Worm (Caenorhabditis elegans) whole organism, L2 larva: Measurements from ENCODE around the gene F21A3.11.

Experiments
- C34F6.9 ChIP-seq: fragments of 150-350 bp; optimal IDR thresholded peaks from 2 replicates; lab custom pipeline; 2014; ENCODE audit warnings: missing biosample characterization, missing genetic modification characterization
- F13H6.1 ChIP-seq: sonication (generic microtip); optimal IDR thresholded peaks from 2 replicates; lab custom pipeline; 2016; ENCODE audit warnings: missing genetic modification characterization, missing compliant biosample characterization
- R02D3.7 ChIP-seq: fragments of 150-350 bp; optimal IDR thresholded peaks from 2 replicates; lab custom pipeline; 2014; ENCODE audit warnings: missing biosample characterization, missing genetic modification characterization
- Y55F3AM.14 ChIP-seq: fragments of 200-800 bp; sonication (Bioruptor generic); optimal IDR thresholded peaks from 2 replicates; lab custom pipeline; 2018; ENCODE audit warnings: mild to moderate bottlenecking, missing genetic modification characterization, missing compliant biosample characterization
- ZK546.5 ChIP-seq: sonication (generic microtip); optimal IDR thresholded peaks from 2 replicates; lab custom pipeline; 2017; ENCODE audit warnings: missing biosample characterization, missing genetic modification characterization
- alr-1 ChIP-seq: fragments of 150-350 bp; optimal IDR thresholded peaks from 2 replicates; lab custom pipeline; 2014; ENCODE audit warnings: missing biosample characterization, missing genetic modification characterization
- aly-2 ChIP-seq: fragments of 150-350 bp; optimal IDR thresholded peaks from 2 replicates; lab custom pipeline; 2014; ENCODE audit warnings: missing biosample characterization, missing genetic modification characterization
- ama-1 ChIP-seq: fragments of 150-350 bp; optimal IDR thresholded peaks from 2 replicates; lab custom pipeline; 2018; ENCODE audit warnings: inconsistent platforms
- blmp-1 ChIP-seq: sonication (generic microtip); optimal IDR thresholded peaks from 2 replicates; lab custom pipeline; 2017; ENCODE audit warnings: missing genetic modification characterization, mild to moderate bottlenecking, missing compliant biosample characterization, antibody characterized with exemption, moderate library complexity; ENCODE audit not compliant: insufficient read depth
- ceh-16 ChIP-seq: fragments of 150-350 bp; optimal IDR thresholded peaks from 2 replicates; lab custom pipeline; 2014; ENCODE audit warnings: missing biosample characterization, missing genetic modification characterization
- ceh-82 ChIP-seq: fragments of 150-350 bp; optimal IDR thresholded peaks from 2 replicates; lab custom pipeline; 2014; ENCODE audit warnings: missing biosample characterization, missing genetic modification characterization
- crh-2 ChIP-seq: sonication (generic microtip); optimal IDR thresholded peaks from 2 replicates; lab custom pipeline; 2017; ENCODE audit warnings: missing biosample characterization, missing genetic modification characterization
- dmd-4 ChIP-seq: sonication (generic microtip); optimal IDR thresholded peaks from 2 replicates; lab custom pipeline; 2017; ENCODE audit warnings: missing biosample characterization, missing genetic modification characterization
- egl-27 ChIP-seq: sonication (generic microtip); optimal IDR thresholded peaks from 3 replicates; lab custom pipeline; 2017; ENCODE audit warnings: missing biosample characterization, missing genetic modification reagents, missing genetic modification characterization
- elt-1 ChIP-seq: fragments of 150-350 bp; optimal IDR thresholded peaks from 2 replicates; lab custom pipeline; 2014; ENCODE audit warnings: missing biosample characterization, missing genetic modification characterization
- elt-3 ChIP-seq: sonication (generic microtip); optimal IDR thresholded peaks from 2 replicates; lab custom pipeline; 2017; ENCODE audit warnings: missing biosample characterization, missing genetic modification characterization
- fos-1 ChIP-seq: fragments of 150-350 bp; optimal IDR thresholded peaks from 2 replicates; lab custom pipeline; 2014; ENCODE audit warnings: missing biosample characterization, missing genetic modification characterization
- gmeb-1 ChIP-seq: fragments of 150-350 bp; optimal IDR thresholded peaks from 2 replicates; lab custom pipeline; 2014; ENCODE audit warnings: missing biosample characterization, missing genetic modification characterization
- lin-11 ChIP-seq: fragments of 150-350 bp; sonication (generic microtip); optimal IDR thresholded peaks from 2 replicates; lab custom pipeline; 2014; ENCODE audit warnings: missing biosample characterization, missing genetic modification characterization, inconsistent platforms, mixed read lengths
- lin-13 ChIP-seq: fragments of 150-350 bp; optimal IDR thresholded peaks from 2 replicates; lab custom pipeline; 2014; ENCODE audit warnings: missing biosample characterization, missing genetic modification reagents, missing genetic modification characterization
- lin-39 ChIP-seq: fragments of 150-350 bp; optimal IDR thresholded peaks from 2 replicates; lab custom pipeline; 2014; ENCODE audit warnings: missing biosample characterization, missing genetic modification reagents, missing genetic modification characterization
- lsy-2 ChIP-seq, 2 experiments: fragments of 150-350 bp in 1 of 2; sonication (generic microtip) in 1 of 2; optimal IDR thresholded peaks; 2 replicates each; lab custom pipeline; 2014 to 2017; ENCODE audit warnings: missing biosample characterization in 2 of 2, missing genetic modification characterization in 2 of 2
- mab-5 ChIP-seq: fragments of 150-350 bp; optimal IDR thresholded peaks from 2 replicates; lab custom pipeline; 2014; ENCODE audit warnings: missing biosample characterization, missing genetic modification characterization
- mbf-1 ChIP-seq: sonication (generic microtip); optimal IDR thresholded peaks from 2 replicates; lab custom pipeline; 2017; ENCODE audit warnings: missing biosample characterization, missing genetic modification characterization
- mdl-1 ChIP-seq, 2 experiments: fragments of 150-350 bp in 1 of 2; sonication (generic microtip) in 1 of 2; optimal IDR thresholded peaks; 2 replicates each; lab custom pipeline; 2017; ENCODE audit warnings: missing biosample characterization in 2 of 2, missing genetic modification characterization in 2 of 2
- nhr-10 ChIP-seq: sonication (generic microtip); optimal IDR thresholded peaks from 2 replicates; lab custom pipeline; 2017; ENCODE audit warnings: missing biosample characterization, missing genetic modification characterization
- nhr-11 ChIP-seq: fragments of 150-350 bp; optimal IDR thresholded peaks from 2 replicates; lab custom pipeline; 2014; ENCODE audit warnings: missing biosample characterization, missing genetic modification characterization
- nhr-12 ChIP-seq: fragments of 150-350 bp; optimal IDR thresholded peaks from 2 replicates; lab custom pipeline; 2014; ENCODE audit warnings: missing biosample characterization, missing genetic modification characterization
- nhr-129 ChIP-seq: fragments of 150-350 bp; optimal IDR thresholded peaks from 2 replicates; lab custom pipeline; 2014; ENCODE audit warnings: missing biosample characterization, missing genetic modification characterization
- nhr-21 ChIP-seq: fragments of 150-350 bp; optimal IDR thresholded peaks from 2 replicates; lab custom pipeline; 2014; ENCODE audit warnings: missing biosample characterization, missing genetic modification characterization
- nhr-23 ChIP-seq: fragments of 150-350 bp; optimal IDR thresholded peaks from 2 replicates; lab custom pipeline; 2014; ENCODE audit warnings: missing biosample characterization, missing genetic modification reagents, missing genetic modification characterization
- nhr-237 ChIP-seq: fragments of 150-350 bp; optimal IDR thresholded peaks from 2 replicates; lab custom pipeline; 2014; ENCODE audit warnings: missing biosample characterization, missing genetic modification characterization
- nhr-25 ChIP-seq: fragments of 150-350 bp; sonication (generic microtip); optimal IDR thresholded peaks from 3 replicates; lab custom pipeline; 2014; ENCODE audit warnings: missing biosample characterization, missing genetic modification characterization
- nhr-6 ChIP-seq: fragments of 150-350 bp; optimal IDR thresholded peaks from 2 replicates; lab custom pipeline; 2014; ENCODE audit warnings: missing biosample characterization, missing genetic modification characterization
- nhr-77 ChIP-seq: fragments of 150-350 bp; optimal IDR thresholded peaks from 2 replicates; lab custom pipeline; 2014; ENCODE audit warnings: missing biosample characterization, missing genetic modification characterization
- peb-1 ChIP-seq: fragments of 150-350 bp; optimal IDR thresholded peaks from 2 replicates; lab custom pipeline; 2014; ENCODE audit warnings: missing biosample characterization, missing genetic modification characterization
- sem-4 ChIP-seq: fragments of 150-350 bp; optimal IDR thresholded peaks from 2 replicates; lab custom pipeline; 2014; ENCODE audit warnings: missing biosample characterization, missing genetic modification reagents, missing genetic modification characterization
- skn-1 ChIP-seq: sonication (generic microtip); optimal IDR thresholded peaks from 2 replicates; lab custom pipeline; 2017; ENCODE audit warnings: missing biosample characterization, missing genetic modification characterization
- sma-3 ChIP-seq: sonication (generic microtip); optimal IDR thresholded peaks from 2 replicates; lab custom pipeline; 2016; ENCODE audit warnings: missing genetic modification reagents, missing genetic modification characterization, missing compliant biosample characterization
- sma-9 ChIP-seq, 2 experiments: fragments of 150-350 bp in 1 of 2; sonication (generic microtip) in 1 of 2; optimal IDR thresholded peaks; 2 replicates each; lab custom pipeline; 2014 to 2016; ENCODE audit warnings: missing genetic modification characterization in 2 of 2, mild to moderate bottlenecking in 1 of 2, missing biosample characterization in 1 of 2, missing compliant biosample characterization in 1 of 2, missing genetic modification reagents in 1 of 2, moderate library complexity in 1 of 2
- snpc-4 ChIP-seq: fragments of 150-350 bp; optimal IDR thresholded peaks from 2 replicates; lab custom pipeline; 2014; ENCODE audit warnings: missing biosample characterization, missing genetic modification characterization
- unc-39 ChIP-seq: fragments of 150-350 bp; optimal IDR thresholded peaks from 2 replicates; lab custom pipeline; 2014; ENCODE audit warnings: missing biosample characterization, missing genetic modification characterization
- unc-55 ChIP-seq: fragments of 150-350 bp; sonication (generic microtip); optimal IDR thresholded peaks from 3 replicates; lab custom pipeline; 2014; ENCODE audit warnings: missing biosample characterization, missing genetic modification reagents, missing genetic modification characterization
- unc-62 ChIP-seq: fragments of 150-350 bp; optimal IDR thresholded peaks from 2 replicates; lab custom pipeline; 2014; ENCODE audit warnings: missing biosample characterization, missing genetic modification reagents, missing genetic modification characterization
- zag-1 ChIP-seq: fragments of 150-350 bp; optimal IDR thresholded peaks from 2 replicates; lab custom pipeline; 2014; ENCODE audit warnings: missing biosample characterization, missing genetic modification characterization
- ztf-1 ChIP-seq: fragments of 200-800 bp; sonication (Bioruptor generic); conservative IDR thresholded peaks from 2 replicates; pipeline ENCODE4 v1.3.6; 2022; ENCODE audit warnings: missing genetic modification characterization, missing compliant biosample characterization
- ztf-11 ChIP-seq: sonication (generic microtip); optimal IDR thresholded peaks from 2 replicates; lab custom pipeline; 2017; ENCODE audit warnings: missing biosample characterization, missing genetic modification characterization
- ztf-4 ChIP-seq: fragments of 150-350 bp; optimal IDR thresholded peaks from 2 replicates; lab custom pipeline; 2014; ENCODE audit warnings: missing biosample characterization, missing genetic modification characterization

The F21A3.11 gene

ce11 chrV:15553869-15554268 is 20.9 kb upstream of the F21A3.11 start:
- TF ChIP-seq elt-1, result no peak
- peak in 1 of 2 experiments; percentile 20 for TF ChIP-seq lsy-2 (tag; optimal IDR thresholded peaks at IDR 0.05; lab: Kevin White, UChicago)
- no peak for TF ChIP-seq alr-1 (tag; lab: Kevin White, UChicago)
- TF ChIP-seq nhr-12 (tag; lab: Kevin White, UChicago), result no peak
- TF ChIP-seq nhr-237 (tag; lab: Kevin White, UChicago), result no peak
- peak; percentile 55 for TF ChIP-seq nhr-129 (tag; lab: Kevin White, UChicago)
- TF ChIP-seq nhr-6 (tag; lab: Kevin White, UChicago), result no peak
- TF ChIP-seq sma-9 (GFP tag; optimal IDR thresholded peaks at IDR 0.05; lab: Kevin White, UChicago), result peak; percentile 3
- no peak for TF ChIP-seq sma-9 (tag; optimal IDR thresholded peaks at IDR 0.05; lab: Kevin White, UChicago)
- TF ChIP-seq elt-3 (tag; lab: Kevin White, UChicago), result no peak
- TF ChIP-seq nhr-10, result no peak
- no peak for TF ChIP-seq ztf-11
- TF ChIP-seq gmeb-1, result peak; percentile 20
- no peak for TF ChIP-seq sma-3
- no peak for TF ChIP-seq ama-1 (lab: Kevin White, UChicago)
- peak; percentile 26 for TF ChIP-seq unc-55 (GFP tag; lab: Kevin White, UChicago)
- TF ChIP-seq mab-5 (tag; lab: Kevin White, UChicago), result no peak
- TF ChIP-seq skn-1, result no peak
- TF ChIP-seq nhr-11, result no peak
- TF ChIP-seq crh-2, result peak; percentile 37
- no peak for TF ChIP-seq lin-13 (GFP tag; lab: Kevin White, UChicago)
- TF ChIP-seq ceh-82 (tag; lab: Kevin White, UChicago), result no peak
- TF ChIP-seq ztf-1, result no peak
- no peak for TF ChIP-seq unc-62 (GFP tag; lab: Kevin White, UChicago)

ce11 chrV:15551642-15552041 is 18.6 kb upstream of the F21A3.11 start:
- TF ChIP-seq Y55F3AM.14 (GFP tag; lab: Kevin White, UChicago), result peak; percentile 33
- TF ChIP-seq dmd-4 (tag; lab: Kevin White, UChicago), result no peak
- TF ChIP-seq crh-2, result no peak
- TF ChIP-seq gmeb-1, result peak; percentile 56
- no peak for TF ChIP-seq nhr-21 (tag; lab: Kevin White, UChicago)
- no peak for TF ChIP-seq nhr-6 (tag; lab: Kevin White, UChicago)
- TF ChIP-seq ama-1 (lab: Kevin White, UChicago), result no peak
- TF ChIP-seq elt-3 (tag; lab: Kevin White, UChicago), result no peak
- peak; percentile 58 for TF ChIP-seq nhr-129 (tag; lab: Kevin White, UChicago)
- TF ChIP-seq mab-5 (tag; lab: Kevin White, UChicago), result no peak
- TF ChIP-seq mbf-1 (tag; lab: Kevin White, UChicago), result no peak
- no peak for TF ChIP-seq snpc-4 (tag; lab: Kevin White, UChicago)
- no peak for TF ChIP-seq nhr-11
- TF ChIP-seq C34F6.9, result peak; percentile 25
- TF ChIP-seq unc-55 (GFP tag; lab: Kevin White, UChicago), result peak; percentile 13
- no peak for TF ChIP-seq mdl-1 (tag; optimal IDR thresholded peaks at IDR 0.05; lab: Kevin White, UChicago)
- no peak for TF ChIP-seq R02D3.7 (tag; lab: Kevin White, UChicago)
- TF ChIP-seq elt-1, result no peak
- no peak for TF ChIP-seq zag-1 (tag; lab: Kevin White, UChicago)
- TF ChIP-seq lsy-2 (tag; optimal IDR thresholded peaks at IDR 0.05; lab: Kevin White, UChicago), result peak; percentile 39 to 44
- TF ChIP-seq ztf-1, result no peak
- peak; percentile 59 for TF ChIP-seq lin-13 (GFP tag; lab: Kevin White, UChicago)
- no peak for TF ChIP-seq aly-2 (tag; lab: Kevin White, UChicago)
- no peak for TF ChIP-seq lin-11 (tag; lab: Kevin White, UChicago)
- TF ChIP-seq nhr-10, result no peak
- TF ChIP-seq ztf-4 (tag; lab: Kevin White, UChicago), result no peak
- no peak for TF ChIP-seq nhr-23 (tag; lab: Kevin White, UChicago)
- TF ChIP-seq blmp-1, result no peak
- no peak for TF ChIP-seq ZK546.5 (tag; lab: Kevin White, UChicago)
- no peak for TF ChIP-seq unc-62 (GFP tag; lab: Kevin White, UChicago)
- no peak for TF ChIP-seq F13H6.1 (tag; lab: Kevin White, UChicago)
- no peak for TF ChIP-seq unc-39 (tag; lab: Kevin White, UChicago)
- TF ChIP-seq alr-1 (tag; lab: Kevin White, UChicago), result no peak
- TF ChIP-seq egl-27 (tag; lab: Kevin White, UChicago), result no peak
- TF ChIP-seq peb-1 (tag; lab: Kevin White, UChicago), result no peak
- no peak for TF ChIP-seq ceh-82 (tag; lab: Kevin White, UChicago)
- TF ChIP-seq skn-1, result no peak
- TF ChIP-seq nhr-237 (tag; lab: Kevin White, UChicago), result no peak
- TF ChIP-seq sem-4, result no peak
- TF ChIP-seq ceh-16 (tag; lab: Kevin White, UChicago), result no peak
- no peak for TF ChIP-seq nhr-25 (tag; lab: Kevin White, UChicago)
- no peak for TF ChIP-seq nhr-12 (tag; lab: Kevin White, UChicago)
- TF ChIP-seq nhr-77 (tag; lab: Kevin White, UChicago), result no peak
- no peak for TF ChIP-seq ztf-11
- TF ChIP-seq sma-3, result peak; percentile 5
- TF ChIP-seq sma-9 (GFP tag; optimal IDR thresholded peaks at IDR 0.05; lab: Kevin White, UChicago), result peak; percentile 57
- no peak for TF ChIP-seq sma-9 (tag; optimal IDR thresholded peaks at IDR 0.05; lab: Kevin White, UChicago)
- TF ChIP-seq lin-39 (tag; lab: Kevin White, UChicago), result no peak
- peak; percentile 23 for TF ChIP-seq fos-1 (tag; lab: Kevin White, UChicago)
